Worm (Caenorhabditis elegans) whole organism, L2 larva: ENCODE data around the gene F14E5.2.

Experiments
- aly-2 ChIP-seq: fragments of 150-350 bp; optimal IDR thresholded peaks from 2 replicates; lab custom pipeline; 2014; ENCODE audit warnings: missing biosample characterization, missing genetic modification characterization
- dmd-4 ChIP-seq: sonication (generic microtip); optimal IDR thresholded peaks from 2 replicates; lab custom pipeline; 2017; ENCODE audit warnings: missing biosample characterization, missing genetic modification characterization
- egl-27 ChIP-seq: sonication (generic microtip); optimal IDR thresholded peaks from 3 replicates; lab custom pipeline; 2017; ENCODE audit warnings: missing biosample characterization, missing genetic modification reagents, missing genetic modification characterization
- lin-11 ChIP-seq: fragments of 150-350 bp; sonication (generic microtip); optimal IDR thresholded peaks from 2 replicates; lab custom pipeline; 2014; ENCODE audit warnings: missing biosample characterization, missing genetic modification characterization, inconsistent platforms, mixed read lengths
- lin-39 ChIP-seq: fragments of 150-350 bp; optimal IDR thresholded peaks from 2 replicates; lab custom pipeline; 2014; ENCODE audit warnings: missing biosample characterization, missing genetic modification reagents, missing genetic modification characterization
- nhr-10 ChIP-seq: sonication (generic microtip); optimal IDR thresholded peaks from 2 replicates; lab custom pipeline; 2017; ENCODE audit warnings: missing biosample characterization, missing genetic modification characterization
- nhr-77 ChIP-seq: fragments of 150-350 bp; optimal IDR thresholded peaks from 2 replicates; lab custom pipeline; 2014; ENCODE audit warnings: missing biosample characterization, missing genetic modification characterization
- sem-4 ChIP-seq: fragments of 150-350 bp; optimal IDR thresholded peaks from 2 replicates; lab custom pipeline; 2014; ENCODE audit warnings: missing biosample characterization, missing genetic modification reagents, missing genetic modification characterization

F14E5.2 gene

ce11 chrII:8377722-8378121, 50.9 kb downstream of the F14E5.2 start:
- TF ChIP-seq aly-2 (no peak), nhr-77 (no peak), egl-27 (tag; lab: Kevin White, UChicago) (no peak), nhr-10 (tag; lab: Kevin White, UChicago) (no peak), lin-11 (tag; lab: Kevin White, UChicago) (no peak), sem-4 (tag; lab: Kevin White, UChicago) (no peak), dmd-4 (tag; lab: Kevin White, UChicago) (no peak), lin-39 (no peak)
- TF ChIP-seq, all 48 proteins: peak for 0
